Worm (Caenorhabditis elegans) whole organism, L3 larva: Measurements from ENCODE around the gene T20G5.9.

Source experiments
- R02D3.7 ChIP-seq: fragments of 150-350 bp; optimal IDR thresholded peaks from 2 replicates; lab custom pipeline; 2014; ENCODE audit warnings: missing biosample characterization, missing genetic modification characterization
- ZK546.5 ChIP-seq: sonication (generic microtip); optimal IDR thresholded peaks from 2 replicates; lab custom pipeline; 2017; ENCODE audit warnings: missing biosample characterization, missing genetic modification characterization
- aly-2 ChIP-seq: fragments of 150-350 bp; optimal IDR thresholded peaks from 2 replicates; lab custom pipeline; 2014; ENCODE audit warnings: missing biosample characterization, missing genetic modification characterization
- ama-1 ChIP-seq: fragments of 150-350 bp; optimal IDR thresholded peaks from 2 replicates; lab custom pipeline; 2018
- ceh-16 ChIP-seq: sonication (generic microtip); optimal IDR thresholded peaks from 2 replicates; lab custom pipeline; 2017; ENCODE audit warnings: missing biosample characterization, missing genetic modification characterization
- ceh-28 ChIP-seq: fragments of 150-350 bp; optimal IDR thresholded peaks from 2 replicates; lab custom pipeline; 2014; ENCODE audit warnings: missing biosample characterization, missing genetic modification reagents, missing genetic modification characterization
- ceh-82 ChIP-seq: fragments of 150-350 bp; optimal IDR thresholded peaks from 2 replicates; lab custom pipeline; 2014; ENCODE audit warnings: missing biosample characterization, missing genetic modification characterization
- ceh-9 ChIP-seq: sonication (generic microtip); optimal IDR thresholded peaks from 2 replicates; lab custom pipeline; 2018; ENCODE audit warnings: missing biosample characterization, missing genetic modification characterization
- daf-12 ChIP-seq: fragments of 150-350 bp; optimal IDR thresholded peaks from 2 replicates; lab custom pipeline; 2014; ENCODE audit warnings: missing biosample characterization, missing genetic modification reagents, missing genetic modification characterization
- egl-27 ChIP-seq: sonication (generic microtip); optimal IDR thresholded peaks from 4 replicates; lab custom pipeline; 2017; ENCODE audit warnings: missing biosample characterization, missing genetic modification reagents, missing genetic modification characterization
- elt-1 ChIP-seq: fragments of 150-350 bp; optimal IDR thresholded peaks from 2 replicates; lab custom pipeline; 2014; ENCODE audit warnings: missing biosample characterization, missing genetic modification characterization
- elt-2 ChIP-seq: sonication (generic microtip); optimal IDR thresholded peaks from 2 replicates; lab custom pipeline; 2016; ENCODE audit warnings: missing genetic modification reagents, mild to moderate bottlenecking, missing genetic modification characterization, missing compliant biosample characterization
- fkh-10 ChIP-seq: sonication (generic microtip); optimal IDR thresholded peaks from 2 replicates; lab custom pipeline; 2017; ENCODE audit warnings: missing biosample characterization, missing genetic modification reagents, missing genetic modification characterization
- fkh-2 ChIP-seq: fragments of 150-350 bp; optimal IDR thresholded peaks from 2 replicates; lab custom pipeline; 2014; ENCODE audit warnings: missing biosample characterization, missing genetic modification reagents, missing genetic modification characterization
- hmg-11 ChIP-seq: sonication (generic microtip); optimal IDR thresholded peaks from 2 replicates; lab custom pipeline; 2016; ENCODE audit warnings: missing genetic modification characterization, missing compliant biosample characterization
- lin-15B ChIP-seq: fragments of 150-350 bp; optimal IDR thresholded peaks from 2 replicates; lab custom pipeline; 2014; ENCODE audit warnings: missing biosample characterization, missing genetic modification characterization
- lin-39 ChIP-seq: fragments of 150-350 bp; optimal IDR thresholded peaks from 2 replicates; lab custom pipeline; 2018; ENCODE audit warnings: missing biosample characterization, missing genetic modification reagents, missing genetic modification characterization
- lsy-12 ChIP-seq: sonication (generic microtip); optimal IDR thresholded peaks from 2 replicates; lab custom pipeline; 2016; ENCODE audit warnings: mild to moderate bottlenecking, missing genetic modification characterization, missing compliant biosample characterization
- mdl-1 ChIP-seq: fragments of 150-350 bp; optimal IDR thresholded peaks from 2 replicates; lab custom pipeline; 2014; ENCODE audit warnings: missing biosample characterization, missing genetic modification characterization
- mml-1 ChIP-seq: fragments of 150-350 bp; sonication (generic microtip); optimal IDR thresholded peaks from 3 replicates; lab custom pipeline; 2014; ENCODE audit warnings: missing biosample characterization, missing genetic modification characterization
- nfya-1 ChIP-seq: sonication (generic microtip); optimal IDR thresholded peaks from 2 replicates; lab custom pipeline; 2017; ENCODE audit warnings: missing genetic modification characterization, mild to moderate bottlenecking, missing compliant biosample characterization, antibody characterized with exemption, moderate library complexity; ENCODE audit not compliant: insufficient read depth
- nhr-11 ChIP-seq: fragments of 150-350 bp; optimal IDR thresholded peaks from 2 replicates; lab custom pipeline; 2014; ENCODE audit warnings: missing biosample characterization, missing genetic modification characterization
- nhr-12 ChIP-seq: fragments of 150-350 bp; optimal IDR thresholded peaks from 2 replicates; lab custom pipeline; 2014; ENCODE audit warnings: missing biosample characterization, missing genetic modification characterization
- nhr-23 ChIP-seq: fragments of 150-350 bp; optimal IDR thresholded peaks from 2 replicates; lab custom pipeline; 2014; ENCODE audit warnings: missing biosample characterization, missing genetic modification reagents, missing genetic modification characterization
- nhr-237 ChIP-seq: fragments of 150-350 bp; optimal IDR thresholded peaks from 2 replicates; lab custom pipeline; 2014; ENCODE audit warnings: missing biosample characterization, missing genetic modification characterization
- nhr-25 ChIP-seq: sonication (generic microtip); optimal IDR thresholded peaks from 2 replicates; lab custom pipeline; 2017; ENCODE audit warnings: missing biosample characterization, missing genetic modification characterization
- nhr-28 ChIP-seq: fragments of 150-350 bp; optimal IDR thresholded peaks from 2 replicates; lab custom pipeline; 2014; ENCODE audit warnings: missing biosample characterization, missing genetic modification characterization
- nhr-43 ChIP-seq: sonication (generic microtip); optimal IDR thresholded peaks from 2 replicates; lab custom pipeline; 2016; ENCODE audit warnings: mild to moderate bottlenecking, missing genetic modification characterization, missing compliant biosample characterization; ENCODE audit not compliant: poor library complexity, severe bottlenecking
- nhr-67 ChIP-seq: fragments of 150-350 bp; optimal IDR thresholded peaks from 2 replicates; lab custom pipeline; 2014; ENCODE audit warnings: missing biosample characterization, missing genetic modification characterization
- nhr-76 ChIP-seq: fragments of 150-350 bp; sonication (generic microtip); optimal IDR thresholded peaks from 5 replicates; lab custom pipeline; 2014; ENCODE audit warnings: missing biosample characterization, missing genetic modification characterization
- nhr-77 ChIP-seq: fragments of 150-350 bp; optimal IDR thresholded peaks from 2 replicates; lab custom pipeline; 2014; ENCODE audit warnings: missing biosample characterization, missing genetic modification characterization
- pha-4 ChIP-seq: fragments of 150-350 bp; optimal IDR thresholded peaks from 2 replicates; lab custom pipeline; 2014; ENCODE audit warnings: missing biosample characterization, missing genetic modification reagents, missing genetic modification characterization
- pqm-1 ChIP-seq: fragments of 150-350 bp; optimal IDR thresholded peaks from 2 replicates; lab custom pipeline; 2017; ENCODE audit warnings: missing biosample characterization, missing genetic modification characterization, inconsistent platforms
- snpc-4 ChIP-seq: fragments of 150-350 bp; optimal IDR thresholded peaks from 2 replicates; lab custom pipeline; 2014; ENCODE audit warnings: missing biosample characterization, missing genetic modification characterization
- tbx-2 ChIP-seq: sonication (generic microtip); optimal IDR thresholded peaks from 2 replicates; lab custom pipeline; 2016; ENCODE audit warnings: mild to moderate bottlenecking, missing genetic modification characterization, missing compliant biosample characterization
- unc-39 ChIP-seq: sonication (generic microtip); optimal IDR thresholded peaks from 4 replicates; lab custom pipeline; 2017; ENCODE audit warnings: missing biosample characterization, missing genetic modification characterization
- unc-62 ChIP-seq: fragments of 150-350 bp; sonication (generic microtip); optimal IDR thresholded peaks from 4 replicates; lab custom pipeline; 2014; ENCODE audit warnings: missing biosample characterization, missing genetic modification reagents, missing genetic modification characterization
- zag-1 ChIP-seq: fragments of 150-350 bp; optimal IDR thresholded peaks from 2 replicates; lab custom pipeline; 2014; ENCODE audit warnings: missing biosample characterization, missing genetic modification characterization
- ztf-4 ChIP-seq: fragments of 150-350 bp; optimal IDR thresholded peaks from 2 replicates; lab custom pipeline; 2014; ENCODE audit warnings: missing biosample characterization, missing genetic modification characterization

T20G5.9 gene

DNA sequence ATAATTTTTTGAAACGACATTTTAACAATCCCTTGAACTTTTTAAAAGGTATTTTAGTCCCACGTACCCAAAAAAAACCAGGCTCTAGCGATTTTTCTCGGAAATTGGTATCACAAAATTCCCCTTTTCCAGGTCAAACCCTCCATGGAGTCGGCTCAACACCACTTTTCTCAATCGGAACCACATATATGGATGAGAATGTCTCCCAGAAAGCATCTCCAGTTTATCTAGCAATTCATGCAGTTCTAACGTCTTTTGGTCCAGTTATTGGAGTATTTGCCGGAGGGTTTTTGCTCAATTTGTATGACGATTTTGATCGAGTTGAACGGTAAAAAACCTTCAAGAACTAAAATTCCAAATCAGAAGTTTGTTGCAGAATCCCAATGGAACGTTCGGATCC is 30.4 kb downstream of the T20G5.9 start:
- TF ChIP-seq ceh-82 (no peak), ceh-16 (no peak)

DNA sequence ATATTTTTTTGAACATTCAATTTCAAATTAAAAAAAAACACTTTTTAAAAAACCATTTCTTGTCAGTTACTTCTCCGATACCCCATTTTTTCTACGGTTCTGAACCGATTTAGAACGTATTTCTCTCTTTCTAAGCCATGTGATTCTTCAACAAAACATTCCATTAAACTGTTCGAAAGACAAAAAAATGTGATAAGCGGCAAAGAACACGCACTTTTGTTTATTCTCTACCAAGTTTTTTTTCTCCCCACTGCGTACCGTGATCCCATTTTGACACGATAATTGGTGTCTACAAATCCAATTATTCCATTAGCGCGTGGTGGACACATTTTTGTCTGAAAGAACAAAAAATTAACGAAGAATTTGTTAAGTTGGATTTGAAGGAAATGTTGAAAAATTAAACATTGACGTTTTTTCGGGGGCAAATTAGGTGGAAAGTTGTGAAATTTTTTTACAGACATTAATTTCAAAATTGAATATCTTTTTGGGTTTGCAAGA is 31.7 kb downstream of the T20G5.9 start:
- TF ChIP-seq pqm-1: no peak
- no peak for TF ChIP-seq fkh-10 (GFP tag; lab: Kevin White, UChicago)
- no peak for TF ChIP-seq lin-39
- TF ChIP-seq tbx-2 (tag; lab: Kevin White, UChicago): no peak
- peak; percentile 1 for TF ChIP-seq nhr-25 (tag; lab: Kevin White, UChicago)
- TF ChIP-seq nhr-67 (tag; lab: Kevin White, UChicago): no peak
- TF ChIP-seq ztf-4 (tag; lab: Kevin White, UChicago): no peak
- TF ChIP-seq nhr-11: no peak
- peak; percentile 40 for TF ChIP-seq nhr-43 (tag; lab: Kevin White, UChicago)
- no peak for TF ChIP-seq ZK546.5
- TF ChIP-seq ama-1: no peak
- no peak for TF ChIP-seq lin-15B (tag; lab: Kevin White, UChicago)
- TF ChIP-seq pha-4 (tag; lab: Kevin White, UChicago): no peak
- no peak for TF ChIP-seq elt-1 (tag; lab: Kevin White, UChicago)
- no peak for TF ChIP-seq elt-2 (tag; lab: Kevin White, UChicago)
- no peak for TF ChIP-seq nhr-237

DNA sequence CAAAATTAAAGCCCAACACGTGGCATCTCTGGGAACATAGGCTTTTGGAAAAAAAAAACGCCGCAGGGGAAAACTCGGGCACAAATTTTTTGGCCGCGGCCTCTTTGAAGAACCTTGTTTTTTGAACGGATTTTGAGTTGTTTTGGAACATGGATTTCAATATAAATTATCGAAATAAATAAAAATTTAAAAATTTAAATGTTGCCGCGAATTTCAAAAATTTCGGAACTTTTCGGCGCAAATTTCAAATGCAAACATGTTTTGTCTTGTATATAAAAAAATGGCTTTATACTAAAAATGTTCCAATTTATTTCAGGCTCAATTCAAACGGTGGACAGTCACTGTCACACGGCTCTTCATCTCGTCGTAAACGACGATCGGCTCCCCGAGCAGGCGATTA is 34.4 kb downstream of the T20G5.9 start:
- TF ChIP-seq nhr-11: no peak
- TF ChIP-seq ztf-4 (tag; lab: Kevin White, UChicago): no peak
- no peak for TF ChIP-seq mdl-1 (tag; lab: Kevin White, UChicago)
- no peak for TF ChIP-seq nhr-76 (tag; lab: Kevin White, UChicago)
- TF ChIP-seq ama-1: no peak
- no peak for TF ChIP-seq nhr-28 (tag; lab: Kevin White, UChicago)
- no peak for TF ChIP-seq nhr-77 (tag; lab: Kevin White, UChicago)
- no peak for TF ChIP-seq R02D3.7 (tag; lab: Kevin White, UChicago)
- TF ChIP-seq ceh-16: no peak
- no peak for TF ChIP-seq unc-39
- no peak for TF ChIP-seq daf-12 (tag; lab: Kevin White, UChicago)
- no peak for TF ChIP-seq snpc-4 (tag; lab: Kevin White, UChicago)
- TF ChIP-seq nhr-23 (tag; lab: Kevin White, UChicago): no peak
- TF ChIP-seq, all 47 proteins: peak for 0

DNA sequence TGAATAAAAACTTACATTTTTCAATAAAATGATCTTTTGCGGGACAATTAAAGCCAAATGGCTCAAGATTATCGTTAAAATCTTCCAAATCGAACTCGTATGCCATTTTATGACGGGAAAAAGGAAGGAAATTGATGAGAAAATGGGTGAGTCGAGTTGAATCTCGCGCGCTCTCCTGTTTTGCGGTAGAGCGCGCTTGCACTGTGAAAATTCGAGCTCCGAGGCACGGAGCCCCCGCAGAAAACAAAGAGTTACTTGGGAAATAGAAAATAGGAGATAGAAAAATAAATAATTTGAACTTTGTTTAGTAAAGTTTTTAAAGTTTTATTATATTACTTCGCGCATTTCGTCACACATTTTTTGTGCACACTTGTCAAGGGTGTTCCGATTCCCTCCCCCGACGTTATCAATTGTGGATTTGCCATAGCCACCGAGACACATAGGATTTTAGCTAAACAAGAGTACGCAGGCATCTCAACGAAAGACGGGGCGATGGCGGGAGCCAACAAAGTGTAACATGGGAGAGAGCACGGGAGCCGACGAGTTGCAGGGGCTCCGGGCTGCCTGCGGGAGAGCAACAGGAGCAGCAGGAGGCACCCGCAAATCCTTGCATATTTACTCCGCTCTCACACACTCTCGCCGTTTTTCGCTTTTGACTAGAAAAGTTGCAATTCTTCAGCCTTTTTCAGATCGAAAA is 38.9 kb downstream of the T20G5.9 start, which contains the start of the genes div-1 and cor-1:
TSS of gene div-1 (minus strand) at position 119 of the 697 bp plus-strand sequence.
TSS of gene cor-1 (plus strand) at position 671 of the 697 bp plus-strand sequence.
- TF ChIP-seq lin-15B (tag; lab: Kevin White, UChicago) (peak; percentile 62), snpc-4 (tag; lab: Kevin White, UChicago) (peak; percentile 54), pha-4 (tag; lab: Kevin White, UChicago) (peak; percentile 62), lin-39 (peak; percentile 25), elt-2 (tag; lab: Kevin White, UChicago) (peak; percentile 7), ztf-4 (tag; lab: Kevin White, UChicago) (no peak), hmg-11 (tag; lab: Kevin White, UChicago) (no peak), fkh-2 (tag; lab: Kevin White, UChicago) (no peak), nfya-1 (tag; lab: Kevin White, UChicago) (peak; percentile 42), unc-62 (GFP tag; lab: Kevin White, UChicago) (no peak), ceh-28 (tag; lab: Kevin White, UChicago) (no peak)

DNA sequence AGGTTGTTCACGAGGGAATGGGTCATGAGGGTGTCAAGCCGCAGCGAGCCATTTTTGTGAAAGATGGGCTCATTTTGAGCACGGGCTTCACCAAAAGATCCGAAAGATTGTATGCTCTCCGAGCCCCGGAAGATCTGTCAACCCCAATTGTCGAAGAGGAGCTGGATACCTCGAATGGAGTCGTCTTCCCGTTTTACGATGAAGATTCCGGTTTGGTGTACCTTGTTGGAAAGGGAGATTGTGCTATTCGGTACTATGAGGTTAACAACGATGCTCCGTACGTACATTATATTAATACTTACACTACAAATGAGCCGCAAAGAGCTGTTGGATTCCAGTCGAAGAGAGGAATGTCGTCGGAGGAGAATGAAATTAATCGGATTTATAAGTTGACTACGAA is 41.5 kb downstream of the T20G5.9 start:
- no peak for TF ChIP-seq ZK546.5
- TF ChIP-seq zag-1 (tag; lab: Kevin White, UChicago): no peak
- no peak for TF ChIP-seq tbx-2 (tag; lab: Kevin White, UChicago)
- TF ChIP-seq ceh-28 (tag; lab: Kevin White, UChicago): no peak
- no peak for TF ChIP-seq ceh-82
- TF ChIP-seq lsy-12 (tag; lab: Kevin White, UChicago): no peak
- no peak for TF ChIP-seq ceh-9
- no peak for TF ChIP-seq nhr-25 (tag; lab: Kevin White, UChicago)
- TF ChIP-seq nhr-12 (tag; lab: Kevin White, UChicago): no peak
- no peak for TF ChIP-seq mml-1 (tag; lab: Kevin White, UChicago)
- TF ChIP-seq R02D3.7 (tag; lab: Kevin White, UChicago): no peak
- TF ChIP-seq nhr-77 (tag; lab: Kevin White, UChicago): no peak
- no peak for TF ChIP-seq nfya-1 (tag; lab: Kevin White, UChicago)
- no peak for TF ChIP-seq egl-27 (tag; lab: Kevin White, UChicago)
- TF ChIP-seq elt-2 (tag; lab: Kevin White, UChicago): no peak
- no peak for TF ChIP-seq elt-1 (tag; lab: Kevin White, UChicago)
- no peak for TF ChIP-seq aly-2
- TF ChIP-seq, all 47 proteins: peak for 0
